Worm (Caenorhabditis elegans) whole organism, mixed stage, embryonic: ENCODE data around the gene oig-2.
"Not testable (repeated sequence)": the region's sequence is repeated elsewhere in the genome, so short reads cannot be mapped to it uniquely, and the experiment has no call there.

Source experiments
- flh-1 ChIP-seq: fragments of 200-800 bp; sonication (Bioruptor generic); optimal IDR thresholded peaks from 2 replicates; lab custom pipeline; 2018; ENCODE audit warnings: mild to moderate bottlenecking, missing genetic modification characterization, moderate library complexity, missing compliant biosample characterization
- ham-2 ChIP-seq: fragments of 200-800 bp; sonication (Bioruptor generic); optimal IDR thresholded peaks from 2 replicates; lab custom pipeline; 2018; ENCODE audit warnings: mild to moderate bottlenecking, missing genetic modification characterization, missing compliant biosample characterization
- lin-13 ChIP-seq: fragments of 150-350 bp; optimal IDR thresholded peaks from 2 replicates; lab custom pipeline; 2014; ENCODE audit warnings: missing biosample characterization, missing genetic modification characterization
- lsy-2 ChIP-seq: fragments of 150-350 bp; optimal IDR thresholded peaks from 2 replicates; lab custom pipeline; 2014; ENCODE audit warnings: missing biosample characterization, missing genetic modification characterization
- nhr-12 ChIP-seq: fragments of 150-350 bp; optimal IDR thresholded peaks from 2 replicates; lab custom pipeline; 2014; ENCODE audit warnings: missing biosample characterization, missing genetic modification characterization
- nhr-237 ChIP-seq: fragments of 150-350 bp; optimal IDR thresholded peaks from 2 replicates; lab custom pipeline; 2014; ENCODE audit warnings: missing biosample characterization, missing genetic modification characterization
- nhr-28 ChIP-seq: fragments of 150-350 bp; optimal IDR thresholded peaks from 2 replicates; lab custom pipeline; 2014; ENCODE audit warnings: missing biosample characterization, missing genetic modification characterization
- unc-62 ChIP-seq: fragments of 150-350 bp; optimal IDR thresholded peaks from 2 replicates; lab custom pipeline; 2014; ENCODE audit warnings: missing biosample characterization, missing genetic modification reagents, missing genetic modification characterization

DNA sequence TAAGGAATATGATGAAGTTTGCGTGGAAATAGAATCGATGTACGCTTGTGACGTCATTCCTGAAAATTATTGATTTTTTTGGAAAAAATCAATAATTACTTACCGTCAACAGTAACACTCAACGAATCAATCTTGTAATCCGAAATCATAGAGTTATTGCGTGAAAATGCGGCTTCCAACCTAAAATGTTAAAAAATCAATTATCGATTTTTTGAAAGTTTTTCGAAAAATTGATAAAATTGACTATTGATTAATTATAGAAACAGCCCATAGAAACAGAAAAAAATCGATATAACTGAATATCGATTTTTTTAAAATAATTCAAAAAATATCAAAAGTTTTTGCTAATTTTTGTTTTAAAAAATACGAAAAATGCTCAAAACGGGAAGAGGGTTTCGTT is 39.1 kb upstream of the oig-2 start, which contains the start of gene F42G4.7:
- not testable (repeated sequence) for TF ChIP-seq flh-1; unc-62 (GFP tag; lab: Kevin White, UChicago); ham-2 (GFP tag; lab: Kevin White, UChicago); lsy-2; lin-13; nhr-237 (tag; lab: Kevin White, UChicago); nhr-12 (tag; lab: Kevin White, UChicago); nhr-28 (tag; lab: Kevin White, UChicago)
